Fruit fly (Drosophila melanogaster) Kc167 (cell line): ENCODE measurements around the gene Pdi.

ENCODE experiments used
- Myc ChIP-seq: fragments of >200 bp; optimal IDR thresholded peaks from 2 replicates; lab custom pipeline; 2017; ENCODE audit warnings: missing external identifiers
- Sin3A ChIP-seq: fragments of >200 bp; optimal IDR thresholded peaks from 2 replicates; lab custom pipeline; 2018; ENCODE audit warnings: missing external identifiers
- h ChIP-seq: fragments of >200 bp; optimal IDR thresholded peaks from 3 replicates; lab custom pipeline; 2018; ENCODE audit warnings: missing external identifiers
- insv ChIP-seq: fragments of >200 bp; optimal IDR thresholded peaks from 3 replicates; lab custom pipeline; 2018; ENCODE audit warnings: missing external identifiers
- psq ChIP-seq: fragments of >200 bp; optimal IDR thresholded peaks from 2 replicates; lab custom pipeline; 2017; ENCODE audit warnings: missing external identifiers
- ttk ChIP-seq: sonication (Bioruptor generic); optimal IDR thresholded peaks from 2 replicates; lab custom pipeline; 2017; ENCODE audit warnings: missing external identifiers

Pdi gene

dm6 chr3L:15108524-15108923 is 34.1 kb downstream of the Pdi start:
- TF ChIP-seq h (lab: Kevin White, UChicago) (no peak), Myc (lab: Kevin White, UChicago) (no peak), Sin3A (lab: Kevin White, UChicago) (no peak), ttk (no peak), psq (no peak), insv (lab: Kevin White, UChicago) (no peak)

- no peak for TF ChIP-seq h (lab: Kevin White, UChicago)
- TF ChIP-seq psq = no peak
- TF ChIP-seq insv (lab: Kevin White, UChicago) = no peak
- TF ChIP-seq ttk = no peak
Observed at dm6 chr3L:15107776-15108379, 34.8 kb downstream of the Pdi start.

dm6 chr3L:15107158-15107775 is 35.4 kb downstream of the Pdi start:
- TF ChIP-seq Myc (lab: Kevin White, UChicago) = no peak
- no peak for TF ChIP-seq Sin3A (lab: Kevin White, UChicago)
- no peak for TF ChIP-seq psq
- no peak for TF ChIP-seq h (lab: Kevin White, UChicago)
- TF ChIP-seq insv (lab: Kevin White, UChicago) = no peak
- no peak for TF ChIP-seq ttk

dm6 chr3L:15105566-15106207 is 37.0 kb downstream of the Pdi start, which contains the start of gene CG45071:
Gene CG45071, plus strand, starts transcription at chr3L:15105882.
- no peak for TF ChIP-seq psq
- no peak for TF ChIP-seq insv (lab: Kevin White, UChicago)
- no peak for TF ChIP-seq Sin3A (lab: Kevin White, UChicago)
- TF ChIP-seq ttk = no peak
- TF ChIP-seq h (lab: Kevin White, UChicago) = no peak
- TF ChIP-seq Myc (lab: Kevin White, UChicago) = no peak

dm6 chr3L:15104849-15105555 is 37.6 kb downstream of the Pdi start:
- TF ChIP-seq ttk = no peak
- no peak for TF ChIP-seq h (lab: Kevin White, UChicago)

dm6 chr3L:15103988-15104848 is 38.4 kb downstream of the Pdi start:
- TF ChIP-seq Sin3A (lab: Kevin White, UChicago) (no peak), Myc (lab: Kevin White, UChicago) (no peak)

dm6 chr3L:15102669-15103309 is 39.9 kb downstream of the Pdi start:
- TF ChIP-seq h (lab: Kevin White, UChicago) = no peak
- TF ChIP-seq Myc (lab: Kevin White, UChicago) = no peak
- no peak for TF ChIP-seq psq
- TF ChIP-seq ttk = no peak
- TF ChIP-seq Sin3A (lab: Kevin White, UChicago) = no peak
- no peak for TF ChIP-seq insv (lab: Kevin White, UChicago)

dm6 chr3L:15101639-15102413 is 40.8 kb downstream of the Pdi start:
- TF ChIP-seq Myc (lab: Kevin White, UChicago) (no peak), insv (lab: Kevin White, UChicago) (no peak), h (lab: Kevin White, UChicago) (no peak), Sin3A (lab: Kevin White, UChicago) (no peak), ttk (no peak)

- TF ChIP-seq h (lab: Kevin White, UChicago) (no peak), ttk (no peak), Sin3A (lab: Kevin White, UChicago) (no peak), Myc (lab: Kevin White, UChicago) (no peak), insv (lab: Kevin White, UChicago) (no peak), psq (no peak)
Observed at dm6 chr3L:15100983-15101382, 41.7 kb downstream of the Pdi start.

dm6 chr3L:15099541-15099940 is 43.1 kb downstream of the Pdi start:
- TF ChIP-seq ttk (no peak), psq (no peak)
